Fruit fly (Drosophila melanogaster): ENCODE measurements around the gene AstCC.

DNA sequence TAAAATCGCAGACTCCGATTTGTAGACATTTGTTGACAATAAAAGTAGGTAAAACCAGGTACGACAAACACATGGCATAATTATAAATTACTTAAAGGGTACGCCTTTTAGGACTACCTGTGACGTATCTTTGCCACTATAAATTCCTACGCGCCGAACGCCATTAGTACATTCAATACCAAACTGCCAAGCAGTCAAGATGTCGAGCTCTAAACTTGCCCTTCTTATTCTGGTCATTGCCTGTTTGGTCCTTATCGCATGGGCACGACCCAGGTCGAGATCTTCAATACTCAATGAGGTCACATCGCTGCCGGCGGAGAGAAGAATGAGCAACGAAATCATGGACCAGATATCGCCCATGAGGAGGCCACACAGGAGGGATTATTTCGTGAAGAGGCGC is 14.2 kb downstream of the AstCC start, which contains the start of gene CG14915:
- no peak for TF ChIP-seq jim (GFP tag; optimal IDR thresholded peaks at IDR 0.05)
- no peak for TF ChIP-seq Hr78 (GFP tag; optimal IDR thresholded peaks at IDR 0.05)

All from whole organism, wandering third instar larva.